Worm (Caenorhabditis elegans): Measurements from ENCODE around the gene egas-4.

DNA sequence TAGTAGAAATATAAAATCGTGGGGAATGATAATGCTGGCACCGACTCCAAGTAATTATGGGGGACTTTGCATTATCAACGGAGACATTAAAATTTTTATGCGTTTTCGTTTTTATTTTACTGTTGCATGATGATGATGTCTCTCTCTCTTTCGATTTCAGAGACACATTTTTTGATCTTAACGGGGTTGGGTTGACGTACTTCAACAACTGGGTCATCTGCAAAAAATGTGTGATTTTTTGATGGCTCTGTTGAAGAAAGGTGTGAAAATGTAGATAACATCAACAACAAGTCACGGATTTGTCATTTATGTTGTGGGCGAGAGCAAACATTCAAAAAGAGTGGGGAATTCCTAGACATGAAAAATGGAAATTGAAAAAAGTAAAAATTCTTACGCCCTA lies 3.7 kb upstream of the egas-4 start, which contains the start of gene F55G1.15:
- TF ChIP-seq sea-2 (GFP tag; optimal IDR thresholded peaks at IDR 0.05) = no peak
- TF ChIP-seq fos-1 (tag; optimal IDR thresholded peaks at IDR 0.05) = no peak
- TF ChIP-seq nhr-25 (tag; optimal IDR thresholded peaks at IDR 0.05) = no peak
- TF ChIP-seq ceh-82 (tag; optimal IDR thresholded peaks at IDR 0.05) = no peak
- no peak for TF ChIP-seq unc-39 (tag; optimal IDR thresholded peaks at IDR 0.05)
